Fruit fly (Drosophila melanogaster) whole organism, adult: ENCODE data around the gene CG5418.

Source experiments
- CG12768 ChIP-seq: fragments of 200-800 bp; sonication (Bioruptor generic); optimal IDR thresholded peaks from 2 replicates; lab custom pipeline; 2017; ENCODE audit warnings: missing biosample characterization, missing genetic modification characterization, mild to moderate bottlenecking, moderate library complexity, missing genetic modification reagents
- CG33017 ChIP-seq: fragments of 200-800 bp; sonication (Bioruptor generic); optimal IDR thresholded peaks from 2 replicates; lab custom pipeline; 2018; ENCODE audit warnings: missing biosample characterization, mild to moderate bottlenecking, missing genetic modification characterization, moderate library complexity
- CG5204 ChIP-seq: fragments of 200-800 bp; sonication (Bioruptor generic); optimal IDR thresholded peaks from 2 replicates; lab custom pipeline; 2016; ENCODE audit warnings: missing biosample characterization, missing genetic modification characterization
- CG7045 ChIP-seq: fragments of 200-800 bp; sonication (Bioruptor generic); optimal IDR thresholded peaks from 2 replicates; lab custom pipeline; 2017; ENCODE audit warnings: missing biosample characterization, mild to moderate bottlenecking, missing genetic modification characterization
- CG7101 ChIP-seq: fragments of 200-800 bp; sonication (Bioruptor generic); optimal IDR thresholded peaks from 2 replicates; lab custom pipeline; 2018; ENCODE audit warnings: missing biosample characterization, mild to moderate bottlenecking, missing genetic modification characterization, moderate library complexity
- Crg-1 ChIP-seq: fragments of 200-800 bp; sonication (Bioruptor generic); optimal IDR thresholded peaks from 2 replicates; lab custom pipeline; 2016; ENCODE audit warnings: missing biosample characterization, missing genetic modification characterization
- Hr96 ChIP-seq: fragments of 200-800 bp; sonication (Bioruptor generic); optimal IDR thresholded peaks from 2 replicates; lab custom pipeline; 2016; ENCODE audit warnings: missing biosample characterization, missing genetic modification characterization
- Mnt ChIP-seq: fragments of 200-800 bp; sonication (Bioruptor generic); optimal IDR thresholded peaks from 2 replicates; lab custom pipeline; 2016; ENCODE audit warnings: missing biosample characterization, mild to moderate bottlenecking, missing genetic modification characterization
- bab1 ChIP-seq: fragments of 200-800 bp; sonication (Bioruptor generic); optimal IDR thresholded peaks from 3 replicates; lab custom pipeline; 2019; ENCODE audit warnings: missing biosample characterization, mild to moderate bottlenecking, missing genetic modification characterization, moderate library complexity
- kay ChIP-seq: fragments of 200-800 bp; sonication (Bioruptor generic); peaks from one replicate; lab custom pipeline; 2016; ENCODE audit warnings: missing biosample characterization, missing genetic modification characterization, borderline replicate concordance
- ovo ChIP-seq: fragments of 200-800 bp; sonication (Bioruptor generic); optimal IDR thresholded peaks from 2 replicates; lab custom pipeline; 2016; ENCODE audit warnings: missing biosample characterization, missing genetic modification characterization
- pad ChIP-seq: fragments of 200-800 bp; sonication (Bioruptor generic); optimal IDR thresholded peaks from 3 replicates; lab custom pipeline; 2017; ENCODE audit warnings: missing biosample characterization, missing genetic modification characterization, mild to moderate bottlenecking, moderate library complexity, missing genetic modification reagents
- tj ChIP-seq: fragments of 200-800 bp; sonication (Bioruptor generic); optimal IDR thresholded peaks from 3 replicates; lab custom pipeline; 2017; ENCODE audit warnings: missing biosample characterization, mild to moderate bottlenecking, missing genetic modification characterization, moderate library complexity

DNA sequence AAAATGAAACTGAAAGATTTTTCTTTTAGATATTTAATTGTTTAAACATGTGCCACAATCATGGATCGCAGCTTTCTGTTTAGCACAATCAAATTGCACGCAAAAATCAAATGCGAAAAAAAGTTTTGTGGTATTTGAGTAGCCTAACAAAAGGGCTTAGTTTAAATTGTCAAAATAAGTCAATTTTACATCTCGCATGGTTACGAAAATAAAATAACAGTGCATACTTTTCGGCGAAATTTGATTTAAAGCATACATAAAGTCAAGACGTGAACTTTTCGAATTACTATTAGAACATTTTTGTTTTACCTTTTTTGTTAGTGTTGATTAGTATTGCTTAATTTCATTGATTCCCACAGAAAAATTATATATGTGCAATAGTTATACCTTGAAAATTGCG is 2.0 kb upstream of the CG5418 start:
- TF ChIP-seq CG33017 (tag; lab: Kevin White, UChicago) (no peak), tj (no peak), CG12768 (GFP tag; lab: Kevin White, UChicago) (no peak), ovo (GFP tag; lab: Kevin White, UChicago) (no peak), Mnt (GFP tag; lab: Kevin White, UChicago) (no peak), Crg-1 (GFP tag; lab: Kevin White, UChicago) (no peak), pad (GFP tag; lab: Kevin White, UChicago) (no peak), Hr96 (GFP tag; lab: Kevin White, UChicago) (no peak), CG7045 (GFP tag; lab: Kevin White, UChicago) (no peak), CG7101 (tag; lab: Kevin White, UChicago) (no peak), CG5204 (GFP tag; lab: Kevin White, UChicago) (no peak), bab1 (peak; percentile 16), kay (GFP tag; lab: Kevin White, UChicago) (no peak)
